Worm (Caenorhabditis elegans) whole organism, late embryonic: Measurements from ENCODE around the gene Y47D3B.3.

Experiments
- F13H6.1 ChIP-seq: sonication (generic microtip); optimal IDR thresholded peaks from 2 replicates; lab custom pipeline; 2016; ENCODE audit warnings: missing genetic modification characterization, missing compliant biosample characterization
- K02D7.2 ChIP-seq: sonication (generic microtip); optimal IDR thresholded peaks from 2 replicates; lab custom pipeline; 2017; ENCODE audit warnings: mild to moderate bottlenecking, missing genetic modification characterization, missing compliant biosample characterization
- ama-1 ChIP-seq: fragments of 150-350 bp; optimal IDR thresholded peaks from 2 replicates; lab custom pipeline; 2014
- ceh-19 ChIP-seq: fragments of 200-800 bp; sonication (Bioruptor generic); optimal IDR thresholded peaks from 2 replicates; lab custom pipeline; 2018; ENCODE audit warnings: mild to moderate bottlenecking, missing genetic modification characterization, missing compliant biosample characterization
- ets-4 ChIP-seq: sonication (generic microtip); optimal IDR thresholded peaks from 2 replicates; lab custom pipeline; 2016; ENCODE audit warnings: missing genetic modification characterization, missing compliant biosample characterization
- gmeb-2 ChIP-seq: sonication (generic microtip); optimal IDR thresholded peaks from 2 replicates; lab custom pipeline; 2016; ENCODE audit warnings: missing genetic modification characterization, inconsistent platforms, missing compliant biosample characterization
- nfya-1 ChIP-seq: sonication (generic microtip); optimal IDR thresholded peaks from 2 replicates; lab custom pipeline; 2017; ENCODE audit warnings: missing genetic modification characterization, mild to moderate bottlenecking, missing compliant biosample characterization, antibody characterized with exemption, moderate library complexity
- pag-3 ChIP-seq: sonication (generic microtip); optimal IDR thresholded peaks from 2 replicates; lab custom pipeline; 2016; ENCODE audit warnings: missing compliant biosample characterization, missing genetic modification characterization, borderline replicate concordance
- unc-86 ChIP-seq: sonication (generic microtip); optimal IDR thresholded peaks from 2 replicates; lab custom pipeline; 2016; ENCODE audit warnings: missing genetic modification characterization, missing compliant biosample characterization

ce11 chrIII:11381922-11382321 lies 15.7 kb upstream of the Y47D3B.3 start, which contains the start of gene subs-4:
- TF ChIP-seq ama-1 (no peak), ceh-19 (GFP tag; lab: Kevin White, UChicago) (no peak), gmeb-2 (no peak), K02D7.2 (tag; lab: Kevin White, UChicago) (no peak), F13H6.1 (tag; lab: Kevin White, UChicago) (no peak), unc-86 (tag; lab: Kevin White, UChicago) (no peak), nfya-1 (tag; lab: Kevin White, UChicago) (no peak), ets-4 (tag; lab: Kevin White, UChicago) (no peak), pag-3 (no peak)
